Fruit fly (Drosophila melanogaster) ovary, adult (tissue): Measurements from ENCODE around the gene CG6179.

Experiments
- CG17801 ChIP-seq: fragments of 200-800 bp; optimal IDR thresholded peaks from 2 replicates; lab custom pipeline; 2019; ENCODE audit warnings: missing biosample characterization, mild to moderate bottlenecking, missing genetic modification characterization, moderate library complexity; ENCODE audit not compliant: partially characterized antibody

The CG6179 gene

dm6 chrX:18409938-18410337 is 30.1 kb downstream of the CG6179 start, which contains the start of gene Nt5b:
TSS of gene Nt5b (minus strand) at chrX:18410144.
- no peak for TF ChIP-seq CG17801 (GFP tag; lab: Kevin White, UChicago)

dm6 chrX:18415115-18415514 is 35.2 kb downstream of the CG6179 start, which contains the start of gene CG15056:
TSS of gene CG15056 (plus strand) at chrX:18415415.
- TF ChIP-seq CG17801 (GFP tag; lab: Kevin White, UChicago) = no peak

dm6 chrX:18422112-18422511 is 42.2 kb downstream of the CG6179 start, which contains the start of gene CG42323:
TSS of gene CG42323 (plus strand) at chrX:18422413.
- no peak for TF ChIP-seq CG17801 (GFP tag; lab: Kevin White, UChicago)
